Fruit fly (Drosophila melanogaster) whole organism, adult: ENCODE results near the gene CG9467.

Source experiments
- CG7101 ChIP-seq: fragments of 200-800 bp; sonication (Bioruptor generic); optimal IDR thresholded peaks from 2 replicates; lab custom pipeline; 2018; ENCODE audit warnings: missing biosample characterization, mild to moderate bottlenecking, missing genetic modification characterization, moderate library complexity
- cic ChIP-seq: fragments of 200-800 bp; sonication (Bioruptor generic); optimal IDR thresholded peaks from 2 replicates; lab custom pipeline; 2017; ENCODE audit warnings: missing biosample characterization, mild to moderate bottlenecking, missing genetic modification characterization, moderate library complexity
- kay ChIP-seq: fragments of 200-800 bp; sonication (Bioruptor generic); peaks from one replicate; lab custom pipeline; 2016; ENCODE audit warnings: missing biosample characterization, missing genetic modification characterization, borderline replicate concordance

dm6 chr3R:9747875-9747899, 53.1 kb downstream of the CG9467 start, which contains the start of gene PpD3:
- TF ChIP-seq cic (GFP tag; lab: Kevin White, UChicago) = no peak
- no peak for TF ChIP-seq CG7101 (tag; lab: Kevin White, UChicago)
- TF ChIP-seq kay = no peak
